Fruit fly (Drosophila melanogaster): ENCODE measurements around the gene SF1.

SF1 gene

DNA sequence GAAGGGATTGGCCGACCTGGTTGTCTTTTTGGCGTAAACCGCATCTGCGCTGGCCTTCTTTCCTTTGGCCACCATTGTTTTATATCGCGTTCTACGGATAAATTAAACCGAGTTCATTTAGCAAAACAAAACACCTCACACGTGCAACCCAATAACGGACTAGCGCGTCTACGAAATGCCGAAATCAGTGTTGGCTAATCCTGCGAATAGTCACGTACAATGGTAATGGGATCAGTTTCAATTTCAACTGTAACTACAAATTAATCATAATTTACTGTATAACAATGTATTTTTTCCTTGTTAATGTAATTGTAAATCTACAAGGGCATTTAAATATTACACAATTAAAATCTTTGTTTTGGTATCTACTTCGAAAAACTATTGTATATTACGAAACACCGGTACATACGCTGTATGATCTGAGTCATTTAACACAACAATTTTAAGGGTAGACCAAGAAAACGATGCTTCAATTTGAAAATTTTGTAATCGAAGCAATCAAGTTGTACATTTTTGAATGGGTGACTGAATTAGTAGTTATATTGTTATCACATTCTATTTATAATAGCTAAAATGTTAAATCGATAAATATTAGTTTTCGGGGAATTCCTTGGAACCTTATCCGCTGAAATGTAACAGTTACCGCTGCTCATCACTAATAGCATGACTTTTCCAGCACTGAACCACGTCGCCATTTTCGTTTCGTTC lies at the start of gene SF1:
Gene SF1, plus strand, starts transcription at position 633 of the 708 bp plus-strand sequence.
- TF ChIP-seq CG3032 (tag; optimal IDR thresholded peaks at IDR 0.05), result peak; percentile 36
- TF ChIP-seq svp (GFP tag), result no peak
- peak; percentile 16 for TF ChIP-seq Ets96B (tag; optimal IDR thresholded peaks at IDR 0.05)
- TF ChIP-seq CG11902 (GFP tag; optimal IDR thresholded peaks at IDR 0.05), result peak; percentile 37
- TF ChIP-seq Gug (GFP tag; IDR thresholded peaks at IDR 0.05), result no peak
- TF ChIP-seq acj6 (GFP tag; optimal IDR thresholded peaks at IDR 0.05), result no peak
- TF ChIP-seq CG6854 (GFP tag; optimal IDR thresholded peaks at IDR 0.05), result no peak
- peak; percentile 65 for TF ChIP-seq lz (GFP tag; optimal IDR thresholded peaks at IDR 0.05)
- peak; percentile 22 for TF ChIP-seq CG6792 (GFP tag; optimal IDR thresholded peaks at IDR 0.05)
- TF ChIP-seq Sox14 (GFP tag; optimal IDR thresholded peaks at IDR 0.05), result peak; percentile 40
- TF ChIP-seq esn (GFP tag; optimal IDR thresholded peaks at IDR 0.05), result peak; percentile 62
- no peak for TF ChIP-seq salr (GFP tag; optimal IDR thresholded peaks at IDR 0.05)
- peak; percentile 45 for TF ChIP-seq cyc (GFP tag; optimal IDR thresholded peaks at IDR 0.05)
- peak; percentile 54 for TF ChIP-seq topi (GFP tag; optimal IDR thresholded peaks at IDR 0.05)
- no peak for TF ChIP-seq Hr38 (GFP tag; optimal IDR thresholded peaks at IDR 0.05)
- TF ChIP-seq CG31627 (GFP tag; optimal IDR thresholded peaks at IDR 0.05), result peak; percentile 61
- TF ChIP-seq Ets21C (GFP tag; optimal IDR thresholded peaks at IDR 0.05), result peak; percentile 44
- TF ChIP-seq CG11762 (GFP tag; optimal IDR thresholded peaks at IDR 0.05; ENCODE audit: insufficient read depth), result peak; percentile 45
- TF ChIP-seq CG32006 (GFP tag; optimal IDR thresholded peaks at IDR 0.05), result no peak
- TF ChIP-seq Smox (GFP tag; optimal IDR thresholded peaks at IDR 0.05), result no peak
- no peak for TF ChIP-seq fkh (GFP tag; optimal IDR thresholded peaks at IDR 0.05)
- TF ChIP-seq eg (GFP tag; IDR thresholded peaks at IDR 0.05), result 0 out of 3 replicates have a peak, but pooled peaks have one; percentile 26
- no peak for TF ChIP-seq dac (GFP tag; optimal IDR thresholded peaks at IDR 0.05)
- no peak for TF ChIP-seq CG4318 (GFP tag; optimal IDR thresholded peaks at IDR 0.05)
- TF ChIP-seq Sox15 (GFP tag; optimal IDR thresholded peaks at IDR 0.05), result peak; percentile 37
- no peak for TF ChIP-seq pdm3 (GFP tag; optimal IDR thresholded peaks at IDR 0.05)

DNA sequence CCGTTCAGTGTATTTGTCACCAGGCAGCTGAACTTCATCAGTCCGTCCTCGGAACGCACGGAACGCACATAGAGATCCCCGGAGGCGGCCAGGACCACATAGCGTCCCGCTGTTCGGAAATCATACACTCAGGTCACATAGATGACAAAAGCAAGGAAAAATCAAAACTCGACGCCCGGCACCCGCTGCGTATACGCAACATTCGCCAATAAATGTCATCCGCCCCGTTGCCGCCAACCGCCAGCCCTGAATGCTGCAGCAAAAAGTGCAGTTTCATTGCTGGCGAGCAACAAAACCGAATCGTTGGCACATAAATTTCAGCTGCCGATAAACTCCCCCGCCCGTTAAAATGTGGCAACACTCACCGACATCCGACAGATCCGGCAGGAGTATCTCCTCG lies 48.1 kb upstream of the SF1 start:
- TF ChIP-seq svp (GFP tag), result peak; percentile 24
- no peak for TF ChIP-seq CG3919 (GFP tag; optimal IDR thresholded peaks at IDR 0.05)

DNA sequence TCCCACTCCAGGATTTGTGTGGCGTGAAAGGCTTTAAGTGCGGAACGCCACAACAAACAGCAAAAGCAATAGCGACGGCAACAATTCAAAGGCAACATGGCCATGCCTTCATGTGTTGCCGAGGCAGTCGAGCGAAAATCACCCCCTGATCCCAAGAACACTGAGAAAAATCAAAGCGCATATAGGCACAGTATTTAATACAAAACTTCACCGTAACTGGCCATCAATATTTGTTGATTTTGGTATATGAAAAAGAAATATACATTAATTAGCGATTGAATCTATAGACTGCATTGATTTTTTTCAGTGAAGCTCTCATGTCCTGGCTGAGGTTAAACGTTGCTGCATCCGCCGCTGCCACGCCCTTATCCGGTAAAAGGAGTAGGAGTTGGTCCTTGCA lies 39.1 kb upstream of the SF1 start:
- TF ChIP-seq fkh (GFP tag; optimal IDR thresholded peaks at IDR 0.05), result no peak
- peak; percentile 46 for TF ChIP-seq CG9139 (GFP tag; optimal IDR thresholded peaks at IDR 0.05)
- TF ChIP-seq vri (GFP tag; optimal IDR thresholded peaks at IDR 0.05), result peak; percentile 26
- no peak for TF ChIP-seq CG8319 (GFP tag; optimal IDR thresholded peaks at IDR 0.05)
- TF ChIP-seq CG34406 (GFP tag; optimal IDR thresholded peaks at IDR 0.05), result peak; percentile 58
- TF ChIP-seq CG31627 (GFP tag; optimal IDR thresholded peaks at IDR 0.05), result peak; percentile 64
- TF ChIP-seq OdsH (GFP tag; optimal IDR thresholded peaks at IDR 0.05), result peak; percentile 63
- TF ChIP-seq CG3032 (tag; optimal IDR thresholded peaks at IDR 0.05), result peak; percentile 66
- TF ChIP-seq Met (GFP tag; optimal IDR thresholded peaks at IDR 0.05), result peak; percentile 70
- peak; percentile 34 for TF ChIP-seq CG11902 (GFP tag; optimal IDR thresholded peaks at IDR 0.05)
- peak; percentile 59 for TF ChIP-seq Sox102F (GFP tag; optimal IDR thresholded peaks at IDR 0.05)
- no peak for TF ChIP-seq dac (GFP tag; optimal IDR thresholded peaks at IDR 0.05)
- peak; percentile 58 for TF ChIP-seq CG6792 (GFP tag; optimal IDR thresholded peaks at IDR 0.05)
- peak; percentile 45; the same call in 1 of the 3 replicates for TF ChIP-seq CG8119 (GFP tag; IDR thresholded peaks at IDR 0.05)
- peak; percentile 48 for TF ChIP-seq dsx (GFP tag; optimal IDR thresholded peaks at IDR 0.05; ENCODE audit: poor library complexity, severe bottlenecking)
- TF ChIP-seq pdm3 (GFP tag; optimal IDR thresholded peaks at IDR 0.05), result peak; percentile 64
- TF ChIP-seq salr (GFP tag; optimal IDR thresholded peaks at IDR 0.05), result peak; percentile 14 to 65
- TF ChIP-seq CG3919 (GFP tag; optimal IDR thresholded peaks at IDR 0.05), result peak; percentile 67
- peak; percentile 62 for TF ChIP-seq Hr39 (GFP tag; optimal IDR thresholded peaks at IDR 0.05)
- TF ChIP-seq Smox (GFP tag; optimal IDR thresholded peaks at IDR 0.05), result peak; percentile 70
- no peak for TF ChIP-seq Blimp-1 (GFP tag; optimal IDR thresholded peaks at IDR 0.05)
- TF ChIP-seq fd85E (GFP tag; optimal IDR thresholded peaks at IDR 0.05), result no peak
- TF ChIP-seq CG7368 (GFP tag; optimal IDR thresholded peaks at IDR 0.05), result peak; percentile 48
- TF ChIP-seq CG11294 (GFP tag; IDR thresholded peaks at IDR 0.05), result no peak
- peak; percentile 27 for TF ChIP-seq CG11762 (GFP tag; optimal IDR thresholded peaks at IDR 0.05; ENCODE audit: insufficient read depth)
- peak; percentile 86 for TF ChIP-seq svp (GFP tag)
- TF ChIP-seq CG1621 (tag; optimal IDR thresholded peaks at IDR 0.05), result peak; percentile 64
- TF ChIP-seq cyc (GFP tag; optimal IDR thresholded peaks at IDR 0.05), result peak; percentile 60
- peak; percentile 54 for TF ChIP-seq Ets21C (GFP tag; optimal IDR thresholded peaks at IDR 0.05)
- TF ChIP-seq Eip93F (GFP tag; optimal IDR thresholded peaks at IDR 0.05), result no peak
- TF ChIP-seq Eip75B (GFP tag; optimal IDR thresholded peaks at IDR 0.05), result peak; percentile 66
- peak; percentile 25 for TF ChIP-seq Sox15 (GFP tag; optimal IDR thresholded peaks at IDR 0.05)
- peak; percentile 37 for TF ChIP-seq CG8632 (GFP tag; optimal IDR thresholded peaks at IDR 0.05)
